Fruit fly (Drosophila melanogaster) whole organism, pupa: ENCODE measurements around the gene aurB.

Experiments
- CG10348 ChIP-seq: fragments of 200-800 bp; sonication (Bioruptor generic); IDR thresholded peaks from 2 replicates; pipeline ENCODE4 v1.3.6; 2022; ENCODE audit warnings: missing biosample characterization, missing genetic modification characterization
- CG12605 ChIP-seq: fragments of 200-800 bp; sonication (Bioruptor generic); IDR thresholded peaks from 2 replicates; pipeline ENCODE4 v1.3.6; 2022; ENCODE audit warnings: missing biosample characterization, missing genetic modification characterization
- CG13204 ChIP-seq: fragments of 200-800 bp; sonication (Bioruptor generic); optimal IDR thresholded peaks from 2 replicates; lab custom pipeline; 2018; ENCODE audit warnings: missing biosample characterization, mild to moderate bottlenecking, missing genetic modification characterization, moderate library complexity
- CG14655 ChIP-seq: fragments of 200-800 bp; sonication (Bioruptor generic); optimal IDR thresholded peaks from 3 replicates; lab custom pipeline; 2017; ENCODE audit warnings: mild to moderate bottlenecking, missing biosample characterization, missing genetic modification reagents, missing genetic modification characterization
- CG15710 ChIP-seq: fragments of 200-800 bp; sonication (Bioruptor generic); optimal IDR thresholded peaks from 2 replicates; lab custom pipeline; 2018; ENCODE audit warnings: missing biosample characterization, mild to moderate bottlenecking, missing genetic modification characterization, moderate library complexity
- CG32121 ChIP-seq: fragments of 200-800 bp; sonication (Bioruptor generic); IDR thresholded peaks from 2 replicates; pipeline ENCODE4 v1.3.6; 2022; ENCODE audit warnings: missing biosample characterization, missing genetic modification characterization
- CG34367 ChIP-seq: fragments of 200-800 bp; sonication (Bioruptor generic); optimal IDR thresholded peaks from 2 replicates; lab custom pipeline; 2018; ENCODE audit warnings: missing biosample characterization, mild to moderate bottlenecking, missing genetic modification characterization
- CG8159 ChIP-seq: fragments of 200-800 bp; sonication (Bioruptor generic); optimal IDR thresholded peaks from 3 replicates; lab custom pipeline; 2018; ENCODE audit warnings: missing biosample characterization, mild to moderate bottlenecking, missing genetic modification characterization, moderate library complexity
- CG8301 ChIP-seq: fragments of 200-800 bp; sonication (Bioruptor generic); optimal IDR thresholded peaks from 2 replicates; lab custom pipeline; 2018; ENCODE audit warnings: missing biosample characterization, mild to moderate bottlenecking, missing genetic modification characterization
- CG9948 ChIP-seq: fragments of 200-800 bp; sonication (Bioruptor generic); optimal IDR thresholded peaks from 2 replicates; lab custom pipeline; 2018; ENCODE audit warnings: missing biosample characterization, mild to moderate bottlenecking, missing genetic modification characterization, moderate library complexity
- D1 ChIP-seq: fragments of 200-800 bp; sonication (Bioruptor generic); optimal IDR thresholded peaks from 2 replicates; lab custom pipeline; 2018; ENCODE audit warnings: missing biosample characterization, mild to moderate bottlenecking, missing genetic modification characterization, moderate library complexity
- EcR ChIP-seq: fragments of 200-800 bp; sonication (Bioruptor generic); optimal IDR thresholded peaks from 3 replicates; lab custom pipeline; 2019; ENCODE audit warnings: missing biosample characterization, missing genetic modification characterization, mild to moderate bottlenecking, moderate library complexity, missing genetic modification reagents
- Ets98B ChIP-seq: fragments of 200-800 bp; sonication (Bioruptor generic); IDR thresholded peaks from 2 replicates; pipeline ENCODE4 v1.3.6; 2022; ENCODE audit warnings: missing biosample characterization, missing genetic modification characterization
- Pif1A ChIP-seq: fragments of 200-800 bp; sonication (Bioruptor generic); optimal IDR thresholded peaks from 3 replicates; lab custom pipeline; 2016; ENCODE audit warnings: missing biosample characterization, missing genetic modification characterization
- Pif1B ChIP-seq: fragments of 200-800 bp; sonication (Bioruptor generic); optimal IDR thresholded peaks from 3 replicates; lab custom pipeline; 2016; ENCODE audit warnings: missing biosample characterization, missing genetic modification characterization
- Snoo ChIP-seq: fragments of 200-800 bp; sonication (Bioruptor generic); optimal IDR thresholded peaks from 3 replicates; lab custom pipeline; 2017; ENCODE audit warnings: missing biosample characterization, mild to moderate bottlenecking, missing genetic modification characterization, inconsistent platforms
- gl ChIP-seq: fragments of 200-800 bp; sonication (Bioruptor generic); optimal IDR thresholded peaks from 2 replicates; lab custom pipeline; 2018; ENCODE audit warnings: missing biosample characterization, mild to moderate bottlenecking, missing genetic modification characterization
- rn ChIP-seq: fragments of 200-800 bp; sonication (Bioruptor generic); IDR thresholded peaks from 2 replicates; pipeline ENCODE4 v1.3.6; 2022; ENCODE audit warnings: missing biosample characterization, missing genetic modification characterization

aurB gene

DNA sequence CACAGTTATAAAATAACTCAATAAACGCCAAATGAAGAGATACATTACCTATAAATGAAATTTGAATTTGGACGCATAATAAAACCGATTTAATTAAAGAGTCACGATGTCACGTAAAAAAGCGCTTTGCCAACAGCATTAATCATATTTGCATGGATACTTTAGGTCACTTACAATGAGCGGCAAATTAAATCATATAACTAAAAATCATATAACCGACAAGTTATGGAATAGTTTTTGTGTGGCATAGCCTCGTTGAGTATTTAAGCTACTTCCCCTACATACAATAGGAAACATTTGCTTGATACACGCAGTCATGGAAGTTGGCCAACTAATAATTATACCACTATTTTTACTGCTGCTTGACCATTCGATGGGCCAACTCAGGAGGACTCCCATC is 39.1 kb downstream of the aurB start, which contains the start of gene CG6508:
CG6508 (plus strand) TSS at position 301 of the 400 bp plus-strand sequence.
- TF ChIP-seq CG15710 (tag; lab: Kevin White, UChicago) (no peak), EcR (GFP tag; lab: Kevin White, UChicago) (no peak), Pif1B (GFP tag; lab: Kevin White, UChicago) (no peak), CG34367 (no peak), CG12605 (GFP tag; lab: Robert Waterston, UW) (no peak), CG9948 (tag; lab: Kevin White, UChicago) (no peak), CG8301 (tag; lab: Kevin White, UChicago) (no peak), Ets98B (GFP tag; lab: Robert Waterston, UW) (no peak), rn (GFP tag; lab: Robert Waterston, UW) (no peak), gl (tag; lab: Kevin White, UChicago) (no peak), CG13204 (GFP tag; lab: Kevin White, UChicago) (no peak), D1 (tag; lab: Kevin White, UChicago) (no peak), CG10348 (GFP tag; lab: Robert Waterston, UW) (no peak), CG32121 (GFP tag; lab: Robert Waterston, UW) (no peak), CG14655 (GFP tag; lab: Kevin White, UChicago) (no peak), CG8159 (tag; lab: Kevin White, UChicago) (no peak), Pif1A (GFP tag; lab: Kevin White, UChicago) (no peak), Snoo (tag; lab: Kevin White, UChicago) (no peak)
